Fruit fly (Drosophila melanogaster): ENCODE results near the gene Msp300.

The Msp300 gene

dm6 chr2L:5107626-5108272 lies 7.1 kb downstream of the Msp300 start (continued):
- TF ChIP-seq CG4820 (GFP tag; optimal IDR thresholded peaks at IDR 0.05) (peak; percentile 92), psq (GFP tag; optimal IDR thresholded peaks at IDR 0.05) (peak; percentile 83), Doc2 (GFP tag; IDR thresholded peaks at IDR 0.05) (peak; percentile 86), Adf1 (GFP tag; IDR thresholded peaks at IDR 0.05) (peak; percentile 76), sd (tag; optimal IDR thresholded peaks at IDR 0.05) (peak; percentile 87), CG9727 (GFP tag; optimal IDR thresholded peaks at IDR 0.05) (peak; percentile 93), lov (optimal IDR thresholded peaks at IDR 0.05) (no peak), lov (GFP tag; IDR thresholded peaks at IDR 0.05) (no peak), CG5245 (GFP tag; optimal IDR thresholded peaks at IDR 0.05) (peak; percentile 90), CG10979 (tag; optimal IDR thresholded peaks at IDR 0.05) (peak; percentile 90), CG7745 (tag; optimal IDR thresholded peaks at IDR 0.05) (no peak), CG15269 (tag; optimal IDR thresholded peaks at IDR 0.05) (peak; percentile 96), CG2199 (GFP tag; IDR thresholded peaks at IDR 0.05) (peak; percentile 92), pros (GFP tag; optimal IDR thresholded peaks at IDR 0.05) (peak; percentile 37), fu2 (GFP tag; optimal IDR thresholded peaks at IDR 0.05) (peak; percentile 99), Dfd (GFP tag; optimal IDR thresholded peaks at IDR 0.05) (no peak), HLH4C (GFP tag; IDR thresholded peaks at IDR 0.05; ENCODE audit: partially characterized antibody) (no peak), jumu (GFP tag; optimal IDR thresholded peaks at IDR 0.05) (peak; percentile 98), ken (GFP tag; IDR thresholded peaks at IDR 0.05) (peak; percentile 94), ems (GFP tag; optimal IDR thresholded peaks at IDR 0.05) (peak; percentile 97), Fer2 (tag; optimal IDR thresholded peaks at IDR 0.05) (peak; percentile 86), Dip2 (GFP tag; IDR thresholded peaks at IDR 0.05) (0 out of 2 replicates have a peak, but pooled peaks have one; percentile 7), CG9876 (GFP tag; optimal IDR thresholded peaks at IDR 0.05) (peak; percentile 98), scrt (GFP tag; optimal IDR thresholded peaks at IDR 0.05) (peak; percentile 89), nau (GFP tag; optimal IDR thresholded peaks at IDR 0.05) (peak; percentile 92), peb (GFP tag; IDR thresholded peaks at IDR 0.05) (peak; percentile 79), sob (GFP tag; IDR thresholded peaks at IDR 0.05) (peak; percentile 96), exex (tag; optimal IDR thresholded peaks at IDR 0.05) (peak; percentile 60), MTF-1 (GFP tag; optimal IDR thresholded peaks at IDR 0.05; ENCODE audit: borderline replicate concordance) (peak; percentile 80), crc (GFP tag; optimal IDR thresholded peaks at IDR 0.05) (peak; percentile 97), gcm2 (GFP tag; optimal IDR thresholded peaks at IDR 0.05) (peak; percentile 73), CG1647 (GFP tag; optimal IDR thresholded peaks at IDR 0.05) (peak; percentile 94), vnd (GFP tag; IDR thresholded peaks at IDR 0.05; ENCODE audit: partially characterized antibody) (no peak), lab (GFP tag; optimal IDR thresholded peaks at IDR 0.05) (peak; percentile 95), CG32767 (GFP tag; IDR thresholded peaks at IDR 0.05) (peak; percentile 92), Ssrp (tag; optimal IDR thresholded peaks at IDR 0.05) (peak; percentile 92), insv (GFP tag; optimal IDR thresholded peaks at IDR 0.05) (peak in 1 of 2 experiments; percentile 33), CG6765 (GFP tag; optimal IDR thresholded peaks at IDR 0.05) (peak; percentile 93), CG11504 (tag; optimal IDR thresholded peaks at IDR 0.05) (peak; percentile 94), CG2116 (GFP tag; optimal IDR thresholded peaks at IDR 0.05) (peak; percentile 68), Six4 (GFP tag; optimal IDR thresholded peaks at IDR 0.05) (peak; percentile 95), CG8281 (tag; optimal IDR thresholded peaks at IDR 0.05) (peak; percentile 61), CG9797 (GFP tag; optimal IDR thresholded peaks at IDR 0.05) (no peak), cas (GFP tag; IDR thresholded peaks at IDR 0.05) (peak; percentile 94), luna (GFP tag; optimal IDR thresholded peaks at IDR 0.05) (peak; percentile 97), bigmax (GFP tag; optimal IDR thresholded peaks at IDR 0.05) (no peak), ap (GFP tag; IDR thresholded peaks at IDR 0.05) (peak; percentile 93), ci (GFP tag; IDR thresholded peaks at IDR 0.05) (peak; percentile 93), stwl (tag; optimal IDR thresholded peaks at IDR 0.05) (no peak), Mad (GFP tag; optimal IDR thresholded peaks at IDR 0.05) (peak; percentile 89)

All from whole organism, embryonic.